Worm (Caenorhabditis elegans) whole organism, early embryonic: ENCODE results near the gene F40F8.12.

Source experiments
- B0310.2 ChIP-seq: sonication (generic microtip); optimal IDR thresholded peaks from 2 replicates; lab custom pipeline; 2016; ENCODE audit warnings: mild to moderate bottlenecking, missing genetic modification characterization, missing compliant biosample characterization
- F13C5.2 ChIP-seq: sonication (generic microtip); optimal IDR thresholded peaks from 2 replicates; lab custom pipeline; 2017; ENCODE audit warnings: mild to moderate bottlenecking, missing genetic modification characterization, inconsistent platforms, missing compliant biosample characterization
- aly-1 ChIP-seq: sonication (generic microtip); optimal IDR thresholded peaks from 2 replicates; lab custom pipeline; 2016; ENCODE audit warnings: missing genetic modification characterization, missing compliant biosample characterization
- ama-1 ChIP-seq: fragments of 150-350 bp; optimal IDR thresholded peaks from 2 replicates; lab custom pipeline; 2014
- ceh-13 ChIP-seq: fragments of 200-800 bp; sonication (Bioruptor generic); optimal IDR thresholded peaks from 2 replicates; lab custom pipeline; 2018; ENCODE audit warnings: mild to moderate bottlenecking, missing genetic modification characterization, missing compliant biosample characterization
- ceh-36 ChIP-seq: sonication (generic microtip); optimal IDR thresholded peaks from 2 replicates; lab custom pipeline; 2016; ENCODE audit warnings: missing genetic modification characterization, inconsistent platforms, missing compliant biosample characterization
- ets-7 ChIP-seq: sonication (generic microtip); optimal IDR thresholded peaks from 2 replicates; lab custom pipeline; 2016; ENCODE audit warnings: missing genotype, missing genetic modification characterization, missing compliant biosample characterization
- flt-1 ChIP-seq: fragments of 200-800 bp; sonication (Bioruptor generic); IDR thresholded peaks from 2 replicates; pipeline ENCODE4 v1.3.6; 2022; ENCODE audit warnings: missing genetic modification characterization, missing compliant biosample characterization
- hmbx-1 ChIP-seq: sonication (generic microtip); optimal IDR thresholded peaks from 2 replicates; lab custom pipeline; 2016; ENCODE audit warnings: mild to moderate bottlenecking, missing genetic modification characterization, missing compliant biosample characterization
- hmg-4 ChIP-seq: fragments of 200-800 bp; sonication (Bioruptor generic); optimal IDR thresholded peaks from 2 replicates; lab custom pipeline; 2018; ENCODE audit warnings: mild to moderate bottlenecking, missing genetic modification characterization, missing compliant biosample characterization
- hnd-1 ChIP-seq: sonication (generic microtip); optimal IDR thresholded peaks from 2 replicates; lab custom pipeline; 2016; ENCODE audit warnings: missing genetic modification characterization, missing compliant biosample characterization
- pes-1 ChIP-seq: fragments of 200-800 bp; sonication (Bioruptor generic); IDR thresholded peaks from 2 replicates; pipeline ENCODE4 v1.3.6; 2022; ENCODE audit warnings: missing genetic modification reagents, missing genetic modification characterization, missing compliant biosample characterization
- scrt-1 ChIP-seq: fragments of 200-800 bp; sonication (Bioruptor generic); IDR thresholded peaks from 2 replicates; pipeline ENCODE4 v1.3.6; 2022; ENCODE audit warnings: missing genetic modification characterization, missing compliant biosample characterization
- sea-1 ChIP-seq: fragments of 200-800 bp; sonication (Bioruptor generic); conservative IDR thresholded peaks from 2 replicates; pipeline ENCODE4 v1.3.6; 2022; ENCODE audit warnings: missing genetic modification characterization, missing compliant biosample characterization
- tbx-11 ChIP-seq: fragments of 200-800 bp; sonication (Bioruptor generic); IDR thresholded peaks from 2 replicates; pipeline ENCODE4 v1.3.6; 2022; ENCODE audit warnings: missing genetic modification characterization, missing compliant biosample characterization
- tbx-37 ChIP-seq: fragments of 200-800 bp; sonication (Bioruptor generic); conservative IDR thresholded peaks from 2 replicates; pipeline ENCODE4 v1.3.6; 2022; ENCODE audit warnings: missing genetic modification reagents, missing genetic modification characterization, missing compliant biosample characterization
- tra-4 ChIP-seq: sonication (generic microtip); optimal IDR thresholded peaks from 2 replicates; lab custom pipeline; 2017; ENCODE audit warnings: missing genetic modification characterization, missing compliant biosample characterization

The F40F8.12 gene

DNA sequence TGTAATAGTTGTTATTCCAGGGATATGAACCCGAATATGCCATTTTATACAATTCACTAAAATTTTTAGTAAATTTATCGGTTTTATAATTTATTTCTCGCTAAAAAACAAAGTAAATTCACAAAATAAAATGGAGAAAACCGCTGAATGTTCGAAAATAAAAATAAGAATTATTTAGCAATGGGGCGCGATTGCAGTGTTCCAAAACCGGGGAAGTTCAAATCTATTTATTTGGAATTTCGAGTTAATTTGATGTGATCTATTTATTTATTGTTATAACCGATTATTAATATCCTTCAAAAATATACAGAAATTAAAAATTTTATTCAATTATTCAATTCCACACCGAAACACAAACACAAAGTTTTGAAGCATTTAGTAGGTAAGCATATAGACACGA is 2.9 kb downstream of the F40F8.12 start, which contains the start of gene F40F8.11:
TSS of gene F40F8.11 (minus strand) at position 49 of the 400 bp plus-strand sequence.
- TF ChIP-seq scrt-1 (GFP tag; lab: Robert Waterston, UW) (no peak), flt-1 (GFP tag; lab: Robert Waterston, UW) (no peak), tbx-11 (GFP tag; lab: Robert Waterston, UW) (no peak), tra-4 (tag; lab: Kevin White, UChicago) (no peak), F13C5.2 (tag; lab: Kevin White, UChicago) (no peak), ets-7 (tag; lab: Kevin White, UChicago) (no peak), ceh-36 (tag; lab: Kevin White, UChicago) (no peak), aly-1 (tag; lab: Kevin White, UChicago) (no peak), ama-1 (lab: Kevin White, UChicago) (no peak), pes-1 (GFP tag; lab: Robert Waterston, UW) (no peak), hmg-4 (GFP tag; lab: Kevin White, UChicago) (no peak), ceh-13 (no peak), B0310.2 (no peak), hmbx-1 (no peak), tbx-37 (no peak), sea-1 (GFP tag; lab: Robert Waterston, UW) (no peak), hnd-1 (tag; lab: Kevin White, UChicago) (no peak)

DNA sequence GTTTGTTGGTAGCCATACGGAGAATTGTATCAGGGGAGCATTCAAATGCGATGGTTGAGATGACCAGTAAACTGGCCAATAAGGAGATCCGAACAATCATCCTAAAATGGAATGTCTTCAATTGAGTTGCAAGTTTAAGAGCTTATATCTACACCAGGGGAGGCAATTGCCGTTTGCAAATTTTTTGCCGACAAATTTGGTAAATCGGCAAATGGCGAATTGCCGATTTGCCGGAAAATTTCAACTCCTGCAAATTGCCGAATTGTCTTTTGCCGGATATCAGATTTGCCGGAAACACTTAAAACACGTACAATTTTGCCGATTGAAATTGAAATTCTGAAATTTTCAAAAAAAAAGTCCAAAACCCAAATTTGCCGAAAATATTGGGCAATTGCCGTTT is 5.2 kb downstream of the F40F8.12 start, which contains the start of gene F40F8.5:
TSS of gene F40F8.5 (minus strand) at position 101 of the 400 bp plus-strand sequence.
- TF ChIP-seq pes-1 (GFP tag; lab: Robert Waterston, UW), result no peak
- TF ChIP-seq B0310.2, result no peak
- no peak for TF ChIP-seq hnd-1 (tag; lab: Kevin White, UChicago)
- TF ChIP-seq F13C5.2 (tag; lab: Kevin White, UChicago), result no peak
- TF ChIP-seq sea-1 (GFP tag; lab: Robert Waterston, UW), result no peak
- no peak for TF ChIP-seq tbx-11 (GFP tag; lab: Robert Waterston, UW)
- TF ChIP-seq ceh-13, result no peak
- TF ChIP-seq hmg-4 (GFP tag; lab: Kevin White, UChicago), result no peak
- no peak for TF ChIP-seq hmbx-1
- TF ChIP-seq ceh-36 (tag; lab: Kevin White, UChicago), result no peak

DNA sequence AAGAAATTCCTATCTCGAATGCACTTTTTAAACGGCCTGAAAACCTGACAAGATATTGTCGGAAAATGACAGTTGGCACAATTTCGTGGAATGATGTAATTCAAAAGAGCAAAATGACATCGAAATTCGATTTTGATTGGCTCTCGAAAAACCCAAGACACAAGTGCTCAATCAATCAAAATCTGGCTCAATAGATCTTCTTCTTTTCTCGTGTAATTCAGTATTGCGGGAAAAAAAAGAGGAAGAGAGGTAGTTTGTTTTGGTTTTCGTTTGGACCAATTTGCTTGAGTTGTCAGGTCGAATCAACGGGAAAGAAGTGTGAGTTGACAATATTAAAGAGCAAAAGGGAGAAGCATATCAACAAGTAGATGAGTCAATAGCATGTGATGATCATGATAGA is 6.2 kb downstream of the F40F8.12 start:
- TF ChIP-seq ets-7 (tag; lab: Kevin White, UChicago), result no peak
- TF ChIP-seq pes-1 (GFP tag; lab: Robert Waterston, UW), result no peak
- no peak for TF ChIP-seq F13C5.2 (tag; lab: Kevin White, UChicago)
- TF ChIP-seq tbx-11 (GFP tag; lab: Robert Waterston, UW), result no peak
- no peak for TF ChIP-seq sea-1 (GFP tag; lab: Robert Waterston, UW)
- no peak for TF ChIP-seq tra-4 (tag; lab: Kevin White, UChicago)

DNA sequence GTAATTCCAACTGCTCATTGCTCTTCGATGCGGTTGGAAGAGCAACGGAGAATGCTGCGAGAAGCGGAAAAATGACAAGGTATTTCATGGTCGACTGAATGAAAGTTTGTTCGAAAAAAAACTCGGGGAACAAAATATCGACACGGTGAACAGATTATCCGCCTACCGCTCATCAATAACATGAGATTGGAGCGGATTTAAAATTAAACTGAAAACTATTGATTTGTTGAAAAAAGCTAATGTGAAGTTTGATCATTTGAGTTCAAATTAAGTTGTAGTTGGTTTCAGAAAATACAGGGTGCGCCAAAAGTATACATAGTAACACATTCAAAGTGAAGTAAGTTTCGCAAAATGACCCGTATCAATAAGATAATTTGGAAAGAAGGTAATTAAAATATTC is 10.5 kb downstream of the F40F8.12 start, which contains the start of gene F40F8.4:
TSS of gene F40F8.4 (minus strand) at position 101 of the 400 bp plus-strand sequence.
- TF ChIP-seq flt-1 (GFP tag; lab: Robert Waterston, UW) (no peak), hmbx-1 (no peak), aly-1 (tag; lab: Kevin White, UChicago) (no peak), hnd-1 (tag; lab: Kevin White, UChicago) (no peak), scrt-1 (GFP tag; lab: Robert Waterston, UW) (no peak), ceh-36 (tag; lab: Kevin White, UChicago) (no peak), pes-1 (GFP tag; lab: Robert Waterston, UW) (no peak), hmg-4 (GFP tag; lab: Kevin White, UChicago) (no peak), tra-4 (tag; lab: Kevin White, UChicago) (no peak), tbx-11 (GFP tag; lab: Robert Waterston, UW) (no peak), ama-1 (lab: Kevin White, UChicago) (no peak), F13C5.2 (tag; lab: Kevin White, UChicago) (no peak), B0310.2 (no peak), ets-7 (tag; lab: Kevin White, UChicago) (no peak), tbx-37 (no peak)

DNA sequence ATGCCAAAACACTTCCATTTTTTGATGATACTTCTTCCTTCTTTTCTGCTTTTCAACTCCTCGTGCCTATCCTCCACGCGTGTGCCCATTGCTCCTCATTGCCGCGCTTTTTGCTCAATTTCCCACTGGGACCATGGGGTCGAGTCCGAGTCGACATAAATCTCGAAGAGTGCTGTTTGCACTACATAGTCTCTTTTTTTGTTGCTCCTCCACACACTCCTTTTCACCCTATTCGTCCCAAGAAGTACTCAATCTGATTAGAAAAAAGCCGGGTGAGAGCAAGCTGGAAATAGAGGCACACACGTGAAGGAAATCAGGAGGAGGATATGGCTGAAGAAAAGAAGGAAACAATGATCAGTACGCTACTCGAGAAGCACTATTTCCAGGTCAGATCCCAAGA is 13.0 kb downstream of the F40F8.12 start, which contains the start of gene arrd-6:
TSS of gene arrd-6 (plus strand) at position 169 of the 400 bp plus-strand sequence.
- TF ChIP-seq sea-1 (GFP tag; lab: Robert Waterston, UW) (no peak), tbx-37 (no peak), F13C5.2 (tag; lab: Kevin White, UChicago) (no peak), B0310.2 (no peak), ets-7 (tag; lab: Kevin White, UChicago) (no peak), flt-1 (GFP tag; lab: Robert Waterston, UW) (no peak), ama-1 (lab: Kevin White, UChicago) (no peak), scrt-1 (GFP tag; lab: Robert Waterston, UW) (no peak), hnd-1 (tag; lab: Kevin White, UChicago) (no peak), hmbx-1 (no peak), tra-4 (tag; lab: Kevin White, UChicago) (no peak)

DNA sequence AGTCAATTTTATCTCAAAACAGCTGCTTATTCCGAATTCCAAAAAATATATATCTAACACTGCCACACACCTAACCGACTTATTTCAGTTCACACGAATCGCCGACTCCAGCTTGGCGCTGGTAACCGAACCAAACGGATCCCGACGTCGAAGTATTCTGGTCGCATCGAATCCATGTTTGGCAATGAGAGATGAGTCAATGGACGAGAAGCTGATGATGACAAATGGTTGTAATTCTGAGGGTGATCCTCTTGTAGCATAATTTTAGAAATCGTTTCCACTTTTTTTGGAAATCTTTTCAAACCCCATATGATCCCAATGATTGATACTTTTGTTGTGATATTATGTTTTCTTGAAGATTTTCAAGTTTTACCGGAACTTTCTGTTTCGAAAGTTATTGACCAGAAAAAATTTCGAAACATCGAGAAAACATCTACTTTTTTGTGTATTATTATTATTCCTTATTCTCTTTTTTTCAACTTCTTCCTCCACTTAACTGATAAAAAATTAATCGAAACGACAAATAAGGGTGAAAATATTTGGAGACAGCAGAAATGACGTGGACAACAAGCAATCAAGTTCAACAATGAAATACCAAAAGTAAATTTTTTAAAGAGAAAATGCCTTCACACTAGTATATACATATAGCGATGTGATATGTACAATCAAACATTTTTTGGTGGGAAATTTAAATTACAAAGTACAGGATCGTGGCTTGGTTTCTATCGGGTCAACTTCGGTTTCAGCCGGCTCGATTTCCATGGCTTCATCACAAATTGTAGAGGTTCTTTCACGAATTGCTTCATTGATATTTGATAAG is 20.5 kb downstream of the F40F8.12 start:
- no peak for TF ChIP-seq flt-1 (GFP tag; lab: Robert Waterston, UW)
- TF ChIP-seq scrt-1 (GFP tag; lab: Robert Waterston, UW), result no peak
- TF ChIP-seq tbx-37, result no peak
- TF ChIP-seq tra-4 (tag; lab: Kevin White, UChicago), result no peak
- no peak for TF ChIP-seq ama-1 (lab: Kevin White, UChicago)
- TF ChIP-seq B0310.2, result no peak
- TF ChIP-seq sea-1 (GFP tag; lab: Robert Waterston, UW), result no peak
- TF ChIP-seq aly-1 (tag; lab: Kevin White, UChicago), result no peak

DNA sequence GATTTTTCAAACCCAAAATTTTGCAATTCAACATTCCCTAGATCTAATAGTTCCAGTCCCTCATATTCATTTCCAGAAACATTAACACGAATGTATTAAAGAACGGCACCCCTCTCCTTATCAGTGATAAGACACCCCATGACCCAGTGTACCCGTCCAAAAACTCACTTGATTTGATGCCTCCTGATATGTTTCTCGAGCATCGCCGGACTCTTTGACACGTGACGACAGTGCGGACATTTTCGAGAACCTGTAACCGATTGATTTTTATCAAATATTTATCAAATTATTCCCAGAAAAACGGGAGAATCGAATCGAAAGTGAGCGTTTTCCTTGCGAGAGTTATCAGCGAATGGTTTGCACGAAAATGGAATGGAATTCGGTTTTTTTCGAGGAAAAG is 21.4 kb downstream of the F40F8.12 start:
- no peak for TF ChIP-seq F13C5.2 (tag; lab: Kevin White, UChicago)
- no peak for TF ChIP-seq aly-1 (tag; lab: Kevin White, UChicago)
- TF ChIP-seq flt-1 (GFP tag; lab: Robert Waterston, UW), result no peak
- TF ChIP-seq tbx-11 (GFP tag; lab: Robert Waterston, UW), result no peak
- no peak for TF ChIP-seq B0310.2
- TF ChIP-seq sea-1 (GFP tag; lab: Robert Waterston, UW), result no peak
- TF ChIP-seq hmg-4 (GFP tag; lab: Kevin White, UChicago), result no peak
- TF ChIP-seq scrt-1 (GFP tag; lab: Robert Waterston, UW), result no peak
- no peak for TF ChIP-seq tbx-37
- no peak for TF ChIP-seq tra-4 (tag; lab: Kevin White, UChicago)
- no peak for TF ChIP-seq pes-1 (GFP tag; lab: Robert Waterston, UW)
- TF ChIP-seq hmbx-1, result no peak
- TF ChIP-seq ama-1 (lab: Kevin White, UChicago), result no peak
